Worm (Caenorhabditis elegans) whole organism, L1 larva: Measurements from ENCODE around the gene F32D8.3.

ENCODE experiments used
- C34B4.2 ChIP-seq: sonication (generic microtip); optimal IDR thresholded peaks from 2 replicates; lab custom pipeline; 2017; ENCODE audit warnings: mild to moderate bottlenecking, missing genetic modification characterization, missing compliant biosample characterization
- Y116A8C.19 ChIP-seq: sonication (generic microtip); optimal IDR thresholded peaks from 2 replicates; lab custom pipeline; 2016; ENCODE audit warnings: missing compliant biosample characterization, missing genetic modification characterization, borderline replicate concordance
- alr-1 ChIP-seq: fragments of 200-800 bp; sonication (Bioruptor generic); optimal IDR thresholded peaks from 2 replicates; lab custom pipeline; 2018; ENCODE audit warnings: borderline replicate concordance, mild to moderate bottlenecking, missing genetic modification characterization, missing compliant biosample characterization
- aly-2 ChIP-seq: fragments of 150-350 bp; optimal IDR thresholded peaks from 2 replicates; lab custom pipeline; 2014; ENCODE audit warnings: missing biosample characterization, missing genetic modification characterization
- ceh-8 ChIP-seq: fragments of 200-800 bp; sonication (Bioruptor generic); optimal IDR thresholded peaks from 2 replicates; lab custom pipeline; 2018; ENCODE audit warnings: mild to moderate bottlenecking, missing genetic modification characterization, moderate library complexity, missing compliant biosample characterization
- ceh-82 ChIP-seq, 3 experiments: fragments of 150-350 bp in 1 of 3; sonication (generic microtip) in 2 of 3; optimal IDR thresholded peaks; 2 replicates each; lab custom pipeline; 2014 to 2017; ENCODE audit warnings: missing biosample characterization in 3 of 3, missing genetic modification characterization in 3 of 3
- ces-1 ChIP-seq: fragments of 150-350 bp; optimal IDR thresholded peaks from 2 replicates; lab custom pipeline; 2014; ENCODE audit warnings: missing biosample characterization, missing genetic modification reagents, missing genetic modification characterization
- dpl-1 ChIP-seq, 3 experiments: fragments of 150-350 bp in 2 of 3; sonication (generic microtip) in 1 of 3; optimal IDR thresholded peaks; 2 replicates each; lab custom pipeline; 2014 to 2017; ENCODE audit warnings: missing biosample characterization in 3 of 3, missing genetic modification characterization in 3 of 3, missing genetic modification reagents in 3 of 3
- dsc-1 ChIP-seq: sonication (generic microtip); optimal IDR thresholded peaks from 2 replicates; lab custom pipeline; 2016; ENCODE audit warnings: mild to moderate bottlenecking, missing genetic modification characterization, missing compliant biosample characterization
- efl-1 ChIP-seq, 4 experiments: fragments of 150-350 bp; optimal IDR thresholded peaks in 3 of 4; peaks in 1 of 4; 1 replicate in 1 of 4; 2 replicates in 3 of 4; lab custom pipeline; 2014; ENCODE audit warnings: missing biosample characterization in 2 of 4, missing genetic modification characterization in 2 of 4, missing genetic modification reagents in 2 of 4
- egl-13 ChIP-seq: sonication (generic microtip); optimal IDR thresholded peaks from 2 replicates; lab custom pipeline; 2016; ENCODE audit warnings: missing genotype, missing genetic modification reagents, missing genetic modification characterization, missing compliant biosample characterization
- fkh-10 ChIP-seq: sonication (generic microtip); optimal IDR thresholded peaks from 2 replicates; lab custom pipeline; 2017; ENCODE audit warnings: missing biosample characterization, missing genetic modification reagents, missing genetic modification characterization
- fkh-8 ChIP-seq: sonication (generic microtip); optimal IDR thresholded peaks from 2 replicates; lab custom pipeline; 2016; ENCODE audit warnings: mild to moderate bottlenecking, missing genetic modification characterization, missing compliant biosample characterization
- hlh-17 ChIP-seq: fragments of 200-800 bp; sonication (Bioruptor generic); optimal IDR thresholded peaks from 2 replicates; lab custom pipeline; 2018; ENCODE audit warnings: missing genetic modification characterization, mild to moderate bottlenecking, missing compliant biosample characterization, moderate library complexity, borderline replicate concordance
- lin-14 ChIP-seq: fragments of 200-800 bp; sonication (Bioruptor generic); optimal IDR thresholded peaks from 2 replicates; lab custom pipeline; 2018; ENCODE audit warnings: mild to moderate bottlenecking, missing genetic modification characterization, moderate library complexity, missing compliant biosample characterization
- mab-9 ChIP-seq: fragments of 200-800 bp; sonication (Bioruptor generic); IDR thresholded peaks from 2 replicates; pipeline ENCODE4 v1.3.6; 2022; ENCODE audit warnings: missing genetic modification reagents, missing genetic modification characterization, missing compliant biosample characterization
- mef-2 ChIP-seq: fragments of 150-350 bp; optimal IDR thresholded peaks from 2 replicates; lab custom pipeline; 2014; ENCODE audit warnings: missing biosample characterization, missing genetic modification characterization
- mep-1 ChIP-seq: fragments of 150-350 bp; optimal IDR thresholded peaks from 2 replicates; lab custom pipeline; 2014; ENCODE audit warnings: missing biosample characterization, missing genetic modification characterization
- nhr-11 ChIP-seq: fragments of 150-350 bp; optimal IDR thresholded peaks from 2 replicates; lab custom pipeline; 2014; ENCODE audit warnings: missing biosample characterization, missing genetic modification characterization
- nhr-12 ChIP-seq: sonication (generic microtip); optimal IDR thresholded peaks from 2 replicates; lab custom pipeline; 2017; ENCODE audit warnings: missing biosample characterization, missing genetic modification characterization
- nhr-20 ChIP-seq: sonication (generic microtip); optimal IDR thresholded peaks from 2 replicates; lab custom pipeline; 2016; ENCODE audit warnings: mild to moderate bottlenecking, missing genetic modification characterization, missing compliant biosample characterization
- nhr-47 ChIP-seq: sonication (generic microtip); optimal IDR thresholded peaks from 2 replicates; lab custom pipeline; 2016; ENCODE audit warnings: mild to moderate bottlenecking, missing genetic modification characterization, moderate library complexity, missing compliant biosample characterization
- nhr-71 ChIP-seq: sonication (generic microtip); optimal IDR thresholded peaks from 2 replicates; lab custom pipeline; 2016; ENCODE audit warnings: mild to moderate bottlenecking, missing genetic modification characterization, moderate library complexity, missing compliant biosample characterization
- nhr-84 ChIP-seq: sonication (generic microtip); optimal IDR thresholded peaks from 2 replicates; lab custom pipeline; 2017; ENCODE audit warnings: missing biosample characterization, missing genetic modification characterization
- nhr-85 ChIP-seq: sonication (generic microtip); peaks from one replicate; lab custom pipeline; 2016; ENCODE audit warnings: missing genetic modification characterization, inconsistent platforms, missing compliant biosample characterization
- pax-3 ChIP-seq: fragments of 200-800 bp; sonication (Bioruptor generic); optimal IDR thresholded peaks from 2 replicates; lab custom pipeline; 2018; ENCODE audit warnings: mild to moderate bottlenecking, missing genetic modification characterization, moderate library complexity, missing compliant biosample characterization
- pqm-1 ChIP-seq: sonication (generic microtip); optimal IDR thresholded peaks from 3 replicates; lab custom pipeline; 2017; ENCODE audit warnings: missing biosample characterization, missing genetic modification characterization
- skn-1 ChIP-seq: fragments of 150-350 bp; optimal IDR thresholded peaks from 2 replicates; lab custom pipeline; 2014; ENCODE audit warnings: missing biosample characterization, missing genetic modification characterization
- snpc-4 ChIP-seq: fragments of 150-350 bp; optimal IDR thresholded peaks from 2 replicates; lab custom pipeline; 2014; ENCODE audit warnings: missing biosample characterization, missing genetic modification characterization
- sox-4 ChIP-seq: sonication (generic microtip); optimal IDR thresholded peaks from 2 replicates; lab custom pipeline; 2016; ENCODE audit warnings: missing genetic modification characterization, missing compliant biosample characterization
- sptf-1 ChIP-seq: fragments of 150-350 bp; optimal IDR thresholded peaks from 2 replicates; lab custom pipeline; 2014; ENCODE audit warnings: missing biosample characterization, missing genetic modification characterization
- swsn-7 ChIP-seq: sonication (generic microtip); optimal IDR thresholded peaks from 2 replicates; lab custom pipeline; 2016; ENCODE audit warnings: missing genetic modification characterization, missing compliant biosample characterization
- tlp-1 ChIP-seq: fragments of 150-350 bp; optimal IDR thresholded peaks from 2 replicates; lab custom pipeline; 2014; ENCODE audit warnings: missing biosample characterization, missing genetic modification characterization
- vab-15 ChIP-seq: sonication (generic microtip); optimal IDR thresholded peaks from 2 replicates; lab custom pipeline; 2017; ENCODE audit warnings: missing genotype, mild to moderate bottlenecking, missing genetic modification characterization, missing compliant biosample characterization
- xbp-1 ChIP-seq: sonication (generic microtip); optimal IDR thresholded peaks from 2 replicates; lab custom pipeline; 2016; ENCODE audit warnings: missing genetic modification characterization, missing compliant biosample characterization

The F32D8.3 gene

ce11 chrV:10924731-10925130 lies 38.1 kb downstream of the F32D8.3 start, which contains the start of gene F58B4.6:
F58B4.6 (plus strand) TSS chrV:10925031.
- TF ChIP-seq xbp-1 (no peak), mab-9 (GFP tag; lab: Robert Waterston, UW) (no peak), pax-3 (tag; lab: Kevin White, UChicago) (peak; percentile 17), dpl-1 (GFP tag; optimal IDR thresholded peaks at IDR 0.05; lab: Kevin White, UChicago) (no peak), nhr-71 (tag; lab: Kevin White, UChicago) (peak; percentile 12), vab-15 (no peak), fkh-8 (tag; lab: Kevin White, UChicago) (peak; percentile 71), swsn-7 (tag; lab: Kevin White, UChicago) (no peak), aly-2 (no peak), ceh-82 (tag; optimal IDR thresholded peaks at IDR 0.05; lab: Kevin White, UChicago) (no peak), ceh-8 (no peak), mef-2 (tag; lab: Kevin White, UChicago) (no peak), pqm-1 (tag; lab: Kevin White, UChicago) (no peak), ces-1 (GFP tag; lab: Kevin White, UChicago) (no peak), hlh-17 (no peak), nhr-11 (tag; lab: Kevin White, UChicago) (no peak), nhr-47 (tag; lab: Kevin White, UChicago) (peak; percentile 20), Y116A8C.19 (tag; lab: Kevin White, UChicago) (no peak), tlp-1 (tag; lab: Kevin White, UChicago) (no peak), snpc-4 (tag; lab: Kevin White, UChicago) (no peak), nhr-12 (no peak), egl-13 (tag; lab: Kevin White, UChicago) (no peak)

ce11 chrV:10925658-10926057 lies 39.0 kb downstream of the F32D8.3 start:
- TF ChIP-seq efl-1 (optimal IDR thresholded peaks at IDR 0.05; lab: Kevin White, UChicago) (no peak), efl-1 (GFP tag; optimal IDR thresholded peaks at IDR 0.05 in 1 of 2; lab: Kevin White, UChicago) (peak in 1 of 2 experiments; percentile 15), skn-1 (tag; lab: Kevin White, UChicago) (peak; percentile 53), fkh-8 (tag; lab: Kevin White, UChicago) (peak; percentile 68), lin-14 (GFP tag; lab: Kevin White, UChicago) (peak; percentile 6), nhr-71 (tag; lab: Kevin White, UChicago) (peak; percentile 57), mep-1 (no peak), alr-1 (no peak), nhr-20 (tag; lab: Kevin White, UChicago) (peak; percentile 22)

- TF ChIP-seq sptf-1 (tag; lab: Kevin White, UChicago) (no peak), sox-4 (tag; lab: Kevin White, UChicago) (no peak), C34B4.2 (tag; lab: Kevin White, UChicago) (no peak), nhr-71 (tag; lab: Kevin White, UChicago) (peak; percentile 16), fkh-8 (tag; lab: Kevin White, UChicago) (peak; percentile 64), nhr-85 (tag; lab: Kevin White, UChicago) (no peak), pax-3 (tag; lab: Kevin White, UChicago) (peak; percentile 31)
These were observed 42.9 kb downstream of the F32D8.3 start, which contains the start of gene F58B4.3 for ce11 chrV:10929511-10929910. F58B4.3 (plus strand) TSS chrV:10929811.

ce11 chrV:10931189-10931588 lies 44.6 kb downstream of the F32D8.3 start, which contains the start of gene scvp-1:
scvp-1 (minus strand) TSS chrV:10931289.
- TF ChIP-seq swsn-7 (tag; lab: Kevin White, UChicago) (no peak), fkh-10 (GFP tag; lab: Kevin White, UChicago) (no peak), nhr-84 (tag; lab: Kevin White, UChicago) (no peak), dsc-1 (tag; lab: Kevin White, UChicago) (no peak)
